Worm (Caenorhabditis elegans) whole organism, late embryonic: ENCODE measurements around the gene arrd-10.

Experiments used
- ceh-34 ChIP-seq: sonication (generic microtip); optimal IDR thresholded peaks from 2 replicates; lab custom pipeline; 2016; ENCODE audit warnings: mild to moderate bottlenecking, missing genetic modification characterization, missing compliant biosample characterization
- pha-4 ChIP-seq: fragments of 150-350 bp; optimal IDR thresholded peaks from 2 replicates; lab custom pipeline; 2018; ENCODE audit warnings: missing biosample characterization, missing genetic modification reagents, missing genetic modification characterization
- sox-4 ChIP-seq: sonication (generic microtip); optimal IDR thresholded peaks from 2 replicates; lab custom pipeline; 2017; ENCODE audit warnings: mild to moderate bottlenecking, missing genetic modification characterization, inconsistent platforms, missing compliant biosample characterization

ce11 chrII:12991594-12991993 lies 51.7 kb downstream of the arrd-10 start:
- no peak for TF ChIP-seq ceh-34
- TF ChIP-seq sox-4 = no peak
- TF ChIP-seq pha-4 (tag; lab: Kevin White, UChicago) = no peak
